Fruit fly (Drosophila melanogaster) whole organism, pupa: ENCODE results near the gene PK1-R.

Source experiments
- CG17806 ChIP-seq: fragments of 200-800 bp; sonication (Bioruptor generic); optimal IDR thresholded peaks from 2 replicates; lab custom pipeline; 2018; ENCODE audit warnings: missing biosample characterization, mild to moderate bottlenecking, missing genetic modification characterization, moderate library complexity
- CG8159 ChIP-seq: fragments of 200-800 bp; sonication (Bioruptor generic); optimal IDR thresholded peaks from 3 replicates; lab custom pipeline; 2018; ENCODE audit warnings: missing biosample characterization, mild to moderate bottlenecking, missing genetic modification characterization, moderate library complexity
- gl ChIP-seq: fragments of 200-800 bp; sonication (Bioruptor generic); optimal IDR thresholded peaks from 2 replicates; lab custom pipeline; 2018; ENCODE audit warnings: missing biosample characterization, mild to moderate bottlenecking, missing genetic modification characterization

dm6 chr3R:14067904-14068636, 34.9 kb downstream of the PK1-R start:
- TF ChIP-seq gl (tag; lab: Kevin White, UChicago) (no peak), CG8159 (tag; lab: Kevin White, UChicago) (no peak), CG17806 (no peak)
